Worm (Caenorhabditis elegans): Measurements from ENCODE around the gene gldi-2.

Gene gldi-2

DNA sequence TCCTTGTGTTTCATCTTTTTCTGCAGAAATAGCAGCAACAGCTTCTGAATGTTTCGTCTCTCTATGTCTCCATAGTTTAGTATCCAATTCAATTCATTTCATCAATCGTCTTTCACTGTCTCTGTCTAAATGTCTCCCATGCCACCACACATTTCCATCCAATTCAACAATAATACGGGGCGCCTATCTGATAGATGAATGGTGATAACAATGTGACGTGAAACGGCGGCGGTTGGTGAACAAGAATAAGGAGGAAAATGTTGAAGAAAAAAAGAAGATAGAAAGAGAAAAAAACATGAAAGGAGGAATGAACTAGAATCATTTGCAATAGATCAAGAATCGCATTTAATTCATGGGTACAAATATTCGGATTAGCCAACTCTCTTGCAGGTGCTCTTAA is 39.1 kb downstream of the gldi-2 start (continued):
- TF ChIP-seq nhr-111 (GFP tag; optimal IDR thresholded peaks at IDR 0.05) (no peak), hif-1 (tag; optimal IDR thresholded peaks at IDR 0.05) (peak in 1 of 2 experiments; percentile 12), egl-43 (GFP tag; IDR thresholded peaks at IDR 0.05) (no peak), ceh-82 (tag; optimal IDR thresholded peaks at IDR 0.05) (no peak), spr-1 (tag; optimal IDR thresholded peaks at IDR 0.05) (no peak), hlh-11 (tag; optimal IDR thresholded peaks at IDR 0.05) (peak; percentile 89), mxl-2 (GFP tag; conservative IDR thresholded peaks at IDR 0.05) (no peak)

DNA sequence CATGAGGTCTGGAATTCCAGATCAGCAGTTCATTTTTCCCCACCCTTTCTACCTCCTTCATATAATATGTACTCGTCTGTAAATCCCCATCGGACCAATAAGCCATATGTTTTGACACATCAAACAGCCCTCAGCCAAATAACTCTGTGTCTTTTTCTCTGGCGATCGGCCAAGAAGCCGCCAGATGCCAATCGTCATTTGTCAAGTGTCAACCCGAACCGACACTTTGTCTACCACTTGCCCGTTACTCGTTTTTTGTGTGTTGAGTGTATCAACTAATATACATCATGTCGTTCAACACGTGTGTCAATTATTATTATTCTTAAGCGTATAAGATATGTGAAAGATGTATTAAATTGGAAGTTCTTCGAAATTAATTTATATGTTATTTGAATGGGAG is 40.0 kb downstream of the gldi-2 start:
- TF ChIP-seq lin-38 (GFP tag; IDR thresholded peaks at IDR 0.05): no peak
- no peak for TF ChIP-seq daf-12 (tag; optimal IDR thresholded peaks at IDR 0.05)
- peak in 1 of 2 experiments; percentile 23 for TF ChIP-seq mdl-1 (tag; optimal IDR thresholded peaks at IDR 0.05)
- TF ChIP-seq snpc-1.2 (GFP tag; IDR thresholded peaks at IDR 0.05): no peak
- no peak for TF ChIP-seq T20F7.1 (GFP tag; optimal IDR thresholded peaks at IDR 0.05)
- TF ChIP-seq dmd-8 (GFP tag; IDR thresholded peaks at IDR 0.05): no peak
- TF ChIP-seq egl-43 (GFP tag; IDR thresholded peaks at IDR 0.05): no peak
- TF ChIP-seq lin-29 (GFP tag; IDR thresholded peaks at IDR 0.05): no peak
- no peak for TF ChIP-seq D1046.2 (GFP tag; IDR thresholded peaks at IDR 0.05)
- TF ChIP-seq dmd-6 (GFP tag; IDR thresholded peaks at IDR 0.05): peak; percentile 56
- TF ChIP-seq hif-1 (tag; optimal IDR thresholded peaks at IDR 0.05): no peak
- peak; percentile 32; the same call in 1 of the 2 replicates for TF ChIP-seq hmg-1.1 (GFP tag; IDR thresholded peaks at IDR 0.05)
- no peak for TF ChIP-seq lin-1 (GFP tag; IDR thresholded peaks at IDR 0.05)
- TF ChIP-seq nhr-28 (tag; optimal IDR thresholded peaks at IDR 0.05): peak; percentile 27
- TF ChIP-seq fos-1 (tag; optimal IDR thresholded peaks at IDR 0.05): no peak
- TF ChIP-seq hlh-11 (tag; optimal IDR thresholded peaks at IDR 0.05): peak; percentile 69
- TF ChIP-seq mep-1 (tag; optimal IDR thresholded peaks at IDR 0.05): peak; percentile 45
- no peak for TF ChIP-seq egl-27 (tag; optimal IDR thresholded peaks at IDR 0.05)
- TF ChIP-seq nhr-102 (tag; optimal IDR thresholded peaks at IDR 0.05): no peak
- TF ChIP-seq Y5F2A.4 (GFP tag; optimal IDR thresholded peaks at IDR 0.05): no peak
- TF ChIP-seq daf-8 (GFP tag; IDR thresholded peaks at IDR 0.05): no peak
- TF ChIP-seq dpl-1 (GFP tag; optimal IDR thresholded peaks at IDR 0.05): no peak
- TF ChIP-seq mxl-3 (GFP tag; optimal IDR thresholded peaks at IDR 0.05): peak; percentile 68
- TF ChIP-seq nhr-48 (tag; optimal IDR thresholded peaks at IDR 0.05): no peak
- TF ChIP-seq Y105C5A.15 (GFP tag; IDR thresholded peaks at IDR 0.05): no peak
- TF ChIP-seq zag-1 (tag; optimal IDR thresholded peaks at IDR 0.05): no peak
- peak in 1 of 2 experiments; percentile 100 for TF ChIP-seq unc-62 (GFP tag; optimal IDR thresholded peaks at IDR 0.05 in 1 of 2)
- peak; percentile 55 for TF ChIP-seq unc-62 (tag; optimal IDR thresholded peaks at IDR 0.05)
- TF ChIP-seq R02D3.7 (tag; optimal IDR thresholded peaks at IDR 0.05): no peak
- no peak for TF ChIP-seq F37D6.2 (tag; optimal IDR thresholded peaks at IDR 0.05)
- no peak for TF ChIP-seq ztf-11 (tag; optimal IDR thresholded peaks at IDR 0.05)
- no peak for TF ChIP-seq cey-2 (tag; optimal IDR thresholded peaks at IDR 0.05; ENCODE audit: borderline replicate concordance, insufficient read depth)
- peak in 1 of 2 experiments; percentile 54 for TF ChIP-seq daf-16 (GFP tag; optimal IDR thresholded peaks at IDR 0.05)
- no peak for TF ChIP-seq daf-16 (tag; optimal IDR thresholded peaks at IDR 0.05)
- TF ChIP-seq jun-1 (tag; optimal IDR thresholded peaks at IDR 0.05): no peak
- peak; percentile 88; the same call in 1 of the 2 replicates for TF ChIP-seq ceh-20 (GFP tag; IDR thresholded peaks at IDR 0.05)
- no peak for TF ChIP-seq zfp-2 (tag; optimal IDR thresholded peaks at IDR 0.05)
- TF ChIP-seq saeg-2 (GFP tag; IDR thresholded peaks at IDR 0.05): no peak
- TF ChIP-seq ztf-7 (tag; optimal IDR thresholded peaks at IDR 0.05): no peak
- TF ChIP-seq dmd-9 (GFP tag; IDR thresholded peaks at IDR 0.05): no peak
- no peak for TF ChIP-seq zip-11 (GFP tag; IDR thresholded peaks at IDR 0.05)
- peak in 1 of 2 experiments; percentile 31 for TF ChIP-seq lsy-2 (tag; optimal IDR thresholded peaks at IDR 0.05)
- peak; percentile 10 for TF ChIP-seq rbr-2 (tag; optimal IDR thresholded peaks at IDR 0.05)
- TF ChIP-seq nhr-11 (tag; optimal IDR thresholded peaks at IDR 0.05): peak; percentile 21
- TF ChIP-seq vab-7 (GFP tag; IDR thresholded peaks at IDR 0.05): peak; percentile 27; the same call in 1 of the 2 replicates
- no peak for TF ChIP-seq duxl-1 (tag; optimal IDR thresholded peaks at IDR 0.05; ENCODE audit: poor library complexity)
